Worm (Caenorhabditis elegans): ENCODE measurements around the gene srh-139.
"Not testable (repeated sequence)": the region's sequence is repeated elsewhere in the genome, so short reads cannot be mapped to it uniquely, and the experiment has no call there.

The srh-139 gene

ce11 chrV:16503164-16503563, 19.4 kb downstream of the srh-139 start, which contains the start of gene F36D3.14:
F36D3.14 (minus strand) TSS chrV:16503264.
- TF ChIP-seq egl-27 (tag; optimal IDR thresholded peaks at IDR 0.05) = no peak
- no peak for TF ChIP-seq egl-5 (tag; optimal IDR thresholded peaks at IDR 0.05)
- no peak for TF ChIP-seq ztf-4 (tag; optimal IDR thresholded peaks at IDR 0.05)
- TF ChIP-seq tbx-2 (tag; optimal IDR thresholded peaks at IDR 0.05) = no peak

- TF ChIP-seq daf-12 (tag; optimal IDR thresholded peaks at IDR 0.05) (no peak), nhr-43 (tag; optimal IDR thresholded peaks at IDR 0.05; ENCODE audit: poor library complexity, severe bottlenecking) (no peak), lin-39 (tag; optimal IDR thresholded peaks at IDR 0.05) (no peak), zag-1 (tag; optimal IDR thresholded peaks at IDR 0.05) (no peak), mdl-1 (tag; optimal IDR thresholded peaks at IDR 0.05) (no peak)
These were observed 22.0 kb downstream of the srh-139 start, which contains the start of gene nhr-54 for ce11 chrV:16505828-16506227. nhr-54 (minus strand) TSS chrV:16505928.

- TF ChIP-seq elt-3 (tag; optimal IDR thresholded peaks at IDR 0.05) = no peak
- peak; percentile 49 for TF ChIP-seq pha-4 (tag; optimal IDR thresholded peaks at IDR 0.05)
- no peak for TF ChIP-seq zag-1 (tag; optimal IDR thresholded peaks at IDR 0.05)
- no peak for TF ChIP-seq hmg-11 (tag; optimal IDR thresholded peaks at IDR 0.05)
- TF ChIP-seq tbx-2 (tag; optimal IDR thresholded peaks at IDR 0.05) = no peak
These were observed 22.9 kb downstream of the srh-139 start for ce11 chrV:16506650-16507049.

ce11 chrV:16508667-16509066, 24.9 kb downstream of the srh-139 start, which contains the start of gene srr-3:
srr-3 (minus strand) TSS chrV:16508767.
- TF ChIP-seq ceh-28 (tag; optimal IDR thresholded peaks at IDR 0.05) (no peak), egl-5 (tag; optimal IDR thresholded peaks at IDR 0.05) (no peak), elt-3 (tag; optimal IDR thresholded peaks at IDR 0.05) (no peak), mdl-1 (tag; optimal IDR thresholded peaks at IDR 0.05) (no peak), ceh-82 (tag; optimal IDR thresholded peaks at IDR 0.05) (no peak), snpc-4 (tag; optimal IDR thresholded peaks at IDR 0.05) (no peak), ama-1 (optimal IDR thresholded peaks at IDR 0.05) (no peak), skn-1 (tag; optimal IDR thresholded peaks at IDR 0.05) (no peak), elt-2 (tag; optimal IDR thresholded peaks at IDR 0.05) (no peak), daf-12 (tag; optimal IDR thresholded peaks at IDR 0.05) (no peak), R02D3.7 (tag; optimal IDR thresholded peaks at IDR 0.05) (no peak), pha-4 (tag; optimal IDR thresholded peaks at IDR 0.05) (no peak), mml-1 (tag; optimal IDR thresholded peaks at IDR 0.05) (no peak), aly-2 (tag; optimal IDR thresholded peaks at IDR 0.05) (no peak)

ce11 chrV:16515140-16515539, 31.4 kb downstream of the srh-139 start, which contains the start of gene F36D3.5:
F36D3.5 (minus strand) TSS chrV:16515240.
- not testable (repeated sequence) for TF ChIP-seq ceh-28, fkh-2, ceh-16 (tag; optimal IDR thresholded peaks at IDR 0.05)

- TF ChIP-seq fos-1 (tag; optimal IDR thresholded peaks at IDR 0.05) (no peak), zag-1 (tag; optimal IDR thresholded peaks at IDR 0.05) (no peak), ztf-4 (tag; optimal IDR thresholded peaks at IDR 0.05) (no peak), fkh-2 (tag; optimal IDR thresholded peaks at IDR 0.05) (no peak), elt-3 (tag; optimal IDR thresholded peaks at IDR 0.05) (no peak), aly-2 (tag; optimal IDR thresholded peaks at IDR 0.05) (no peak), nhr-28 (tag; optimal IDR thresholded peaks at IDR 0.05) (no peak), ceh-9 (tag; optimal IDR thresholded peaks at IDR 0.05) (no peak), mdl-1 (tag; optimal IDR thresholded peaks at IDR 0.05) (no peak), nhr-67 (tag; optimal IDR thresholded peaks at IDR 0.05) (no peak), hmg-11 (tag; optimal IDR thresholded peaks at IDR 0.05) (no peak), egl-27 (tag; optimal IDR thresholded peaks at IDR 0.05) (no peak)
These were observed 33.8 kb downstream of the srh-139 start, which contains the start of gene F36D3.4 for ce11 chrV:16517619-16518018. F36D3.4 (minus strand) TSS chrV:16517719.

- TF ChIP-seq ztf-11 (tag; optimal IDR thresholded peaks at IDR 0.05) = no peak
- TF ChIP-seq nhr-11 (tag; optimal IDR thresholded peaks at IDR 0.05) = no peak
- no peak for TF ChIP-seq lsy-12 (tag; optimal IDR thresholded peaks at IDR 0.05)
- TF ChIP-seq nhr-25 (tag; optimal IDR thresholded peaks at IDR 0.05) = no peak
- TF ChIP-seq ama-1 (optimal IDR thresholded peaks at IDR 0.05) = no peak
- no peak for TF ChIP-seq pha-4 (tag; optimal IDR thresholded peaks at IDR 0.05)
- TF ChIP-seq R02D3.7 (tag; optimal IDR thresholded peaks at IDR 0.05) = no peak
- TF ChIP-seq nhr-12 (tag; optimal IDR thresholded peaks at IDR 0.05) = no peak
- no peak for TF ChIP-seq lin-39 (tag; optimal IDR thresholded peaks at IDR 0.05)
- no peak for TF ChIP-seq daf-12 (tag; optimal IDR thresholded peaks at IDR 0.05)
- no peak for TF ChIP-seq eor-1 (tag; optimal IDR thresholded peaks at IDR 0.05)
- TF ChIP-seq fos-1 (tag; optimal IDR thresholded peaks at IDR 0.05) = no peak
- no peak for TF ChIP-seq ceh-9 (tag; optimal IDR thresholded peaks at IDR 0.05)
- TF ChIP-seq nhr-23 (tag; optimal IDR thresholded peaks at IDR 0.05) = no peak
These were observed 38.5 kb downstream of the srh-139 start, which contains the start of gene srw-34 for ce11 chrV:16522242-16522641. srw-34 (minus strand) TSS chrV:16522342.

Data from whole organism, L3 larva.